Worm (Caenorhabditis elegans) whole organism, mixed stage, embryonic: ENCODE measurements around the gene far-5.

ENCODE experiments used
- ceh-39 ChIP-seq: fragments of 150-350 bp; optimal IDR thresholded peaks from 2 replicates; lab custom pipeline; 2014; ENCODE audit warnings: missing biosample characterization, missing genetic modification characterization
- ceh-83 ChIP-seq: fragments of 200-800 bp; sonication (Bioruptor generic); optimal IDR thresholded peaks from 2 replicates; lab custom pipeline; 2018; ENCODE audit warnings: mild to moderate bottlenecking, missing genetic modification characterization, missing compliant biosample characterization
- cnd-1 ChIP-seq: fragments of 200-800 bp; sonication (Bioruptor generic); optimal IDR thresholded peaks from 2 replicates; lab custom pipeline; 2018; ENCODE audit warnings: mild to moderate bottlenecking, missing genetic modification characterization, missing compliant biosample characterization
- elt-1 ChIP-seq: sonication (generic microtip); optimal IDR thresholded peaks from 2 replicates; lab custom pipeline; 2017; ENCODE audit warnings: missing genetic modification characterization, mild to moderate bottlenecking, missing compliant biosample characterization, antibody characterized with exemption, moderate library complexity, borderline replicate concordance; ENCODE audit not compliant: insufficient read depth
- elt-3 ChIP-seq: fragments of 150-350 bp; optimal IDR thresholded peaks from 2 replicates; lab custom pipeline; 2014; ENCODE audit warnings: missing biosample characterization, missing genetic modification characterization
- lin-13 ChIP-seq: fragments of 150-350 bp; optimal IDR thresholded peaks from 2 replicates; lab custom pipeline; 2014; ENCODE audit warnings: missing biosample characterization, missing genetic modification characterization
- mab-5 ChIP-seq: fragments of 150-350 bp; optimal IDR thresholded peaks from 2 replicates; lab custom pipeline; 2014; ENCODE audit warnings: missing biosample characterization, missing genetic modification characterization
- nhr-12 ChIP-seq: fragments of 150-350 bp; optimal IDR thresholded peaks from 2 replicates; lab custom pipeline; 2014; ENCODE audit warnings: missing biosample characterization, missing genetic modification characterization
- nhr-76 ChIP-seq: sonication (generic microtip); optimal IDR thresholded peaks from 2 replicates; lab custom pipeline; 2017; ENCODE audit warnings: missing biosample characterization, missing genetic modification characterization
- pha-4 ChIP-seq: fragments of 150-350 bp; optimal IDR thresholded peaks from 2 replicates; lab custom pipeline; 2018; ENCODE audit warnings: missing biosample characterization, missing genetic modification reagents, missing genetic modification characterization
- snpc-4 ChIP-seq: fragments of 150-350 bp; optimal IDR thresholded peaks from 2 replicates; lab custom pipeline; 2014; ENCODE audit warnings: missing biosample characterization, missing genetic modification characterization
- unc-39 ChIP-seq: fragments of 150-350 bp; optimal IDR thresholded peaks from 2 replicates; lab custom pipeline; 2014; ENCODE audit warnings: missing biosample characterization, missing genetic modification characterization
- zip-8 ChIP-seq: fragments of 150-350 bp; optimal IDR thresholded peaks from 2 replicates; lab custom pipeline; 2014; ENCODE audit warnings: missing biosample characterization, missing genetic modification characterization

- no peak for TF ChIP-seq elt-1 (tag; lab: Kevin White, UChicago)
- no peak for TF ChIP-seq nhr-12 (tag; lab: Kevin White, UChicago)
- TF ChIP-seq nhr-76 = no peak
- no peak for TF ChIP-seq zip-8 (tag; lab: Kevin White, UChicago)
- no peak for TF ChIP-seq ceh-39 (tag; lab: Kevin White, UChicago)
- TF ChIP-seq ceh-83 (GFP tag; lab: Kevin White, UChicago) = no peak
- no peak for TF ChIP-seq lin-13 (tag; lab: Kevin White, UChicago)
- no peak for TF ChIP-seq pha-4 (tag; lab: Kevin White, UChicago)
- no peak for TF ChIP-seq snpc-4 (tag; lab: Kevin White, UChicago)
- TF ChIP-seq elt-3 (tag; lab: Kevin White, UChicago) = no peak
- TF ChIP-seq cnd-1 = no peak
- no peak for TF ChIP-seq unc-39
- TF ChIP-seq mab-5 = no peak
Measured at ce11 chrV:12967110-12967509, 28.3 kb upstream of the far-5 start, which contains the start of gene R186.3.
